Fruit fly (Drosophila melanogaster): ENCODE data around the gene Glut4EF.

The Glut4EF gene

dm6 chr3R:9888668-9889302, 14.3 kb downstream of the Glut4EF start (continued):
- TF ChIP-seq CG9139 (GFP tag; optimal IDR thresholded peaks at IDR 0.05) (no peak), Smox (GFP tag; optimal IDR thresholded peaks at IDR 0.05) (no peak), Lpt (GFP tag; optimal IDR thresholded peaks at IDR 0.05) (no peak), CG8632 (GFP tag; optimal IDR thresholded peaks at IDR 0.05) (no peak), fd85E (GFP tag; optimal IDR thresholded peaks at IDR 0.05) (no peak), ss (GFP tag; optimal IDR thresholded peaks at IDR 0.05) (no peak), Eip75B (GFP tag; optimal IDR thresholded peaks at IDR 0.05) (no peak), topi (GFP tag; optimal IDR thresholded peaks at IDR 0.05) (peak; percentile 19), Blimp-1 (GFP tag; optimal IDR thresholded peaks at IDR 0.05) (no peak), CG8119 (GFP tag; IDR thresholded peaks at IDR 0.05) (peak; percentile 51; the same call in 2 of the 3 replicates), spab (GFP tag; optimal IDR thresholded peaks at IDR 0.05) (no peak), CG32006 (GFP tag; optimal IDR thresholded peaks at IDR 0.05) (peak; percentile 76), Sox15 (GFP tag; optimal IDR thresholded peaks at IDR 0.05) (no peak), svp (GFP tag) (peak; percentile 72), CG6276 (GFP tag; optimal IDR thresholded peaks at IDR 0.05) (peak; percentile 58), CG31627 (GFP tag; optimal IDR thresholded peaks at IDR 0.05) (no peak), CG10669 (GFP tag; optimal IDR thresholded peaks at IDR 0.05) (no peak), CG6808 (GFP tag; optimal IDR thresholded peaks at IDR 0.05) (no peak), esn (GFP tag; optimal IDR thresholded peaks at IDR 0.05) (peak; percentile 10), CG34406 (GFP tag; optimal IDR thresholded peaks at IDR 0.05) (no peak), CG7368 (GFP tag; optimal IDR thresholded peaks at IDR 0.05) (no peak), achi (GFP tag; optimal IDR thresholded peaks at IDR 0.05) (peak; percentile 24), Eip93F (GFP tag; optimal IDR thresholded peaks at IDR 0.05) (no peak), Gug (GFP tag; IDR thresholded peaks at IDR 0.05) (0 out of 2 replicates have a peak, but pooled peaks have one; percentile 40), Eip78C (GFP tag) (peak; percentile 75), CG3032 (tag; optimal IDR thresholded peaks at IDR 0.05) (no peak), CG11902 (GFP tag; optimal IDR thresholded peaks at IDR 0.05) (no peak), Ets96B (tag; optimal IDR thresholded peaks at IDR 0.05) (peak; percentile 0), CG10631 (GFP tag; optimal IDR thresholded peaks at IDR 0.05) (no peak), fkh (GFP tag; optimal IDR thresholded peaks at IDR 0.05) (peak; percentile 66), Sox102F (GFP tag; optimal IDR thresholded peaks at IDR 0.05) (no peak), OdsH (GFP tag; optimal IDR thresholded peaks at IDR 0.05) (peak; percentile 66), CG6163 (GFP tag; IDR thresholded peaks at IDR 0.05) (0 out of 3 replicates have a peak, but pooled peaks have one; percentile 35), CG1621 (tag; optimal IDR thresholded peaks at IDR 0.05) (no peak), cyc (GFP tag; optimal IDR thresholded peaks at IDR 0.05) (no peak), acj6 (GFP tag; optimal IDR thresholded peaks at IDR 0.05) (peak; percentile 6), CG3919 (GFP tag; optimal IDR thresholded peaks at IDR 0.05) (no peak), pdm3 (GFP tag; optimal IDR thresholded peaks at IDR 0.05) (peak; percentile 53), Hr4 (GFP tag; optimal IDR thresholded peaks at IDR 0.05) (peak; percentile 73), dsx (GFP tag; optimal IDR thresholded peaks at IDR 0.05; ENCODE audit: poor library complexity, severe bottlenecking) (no peak)

DNA sequence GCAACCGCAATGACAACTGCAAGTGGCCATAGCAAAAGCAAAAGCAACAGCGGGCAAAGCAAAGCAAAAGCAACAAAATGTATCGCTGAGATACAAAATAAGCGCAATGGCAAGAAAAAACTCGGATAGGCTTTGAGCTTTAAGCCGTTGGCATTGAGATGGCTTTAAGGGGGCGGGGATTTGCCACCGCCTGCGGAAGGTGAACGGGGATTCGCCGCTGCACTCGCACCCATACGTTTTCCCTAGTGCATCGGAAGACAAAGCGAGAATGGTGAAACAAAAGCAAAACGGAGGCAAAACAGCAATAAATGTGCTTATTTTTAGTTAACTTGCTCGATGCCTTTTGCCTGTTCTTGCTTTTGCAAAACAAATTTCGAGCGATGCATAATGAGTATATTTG, 15.3 kb downstream of the Glut4EF start:
- TF ChIP-seq salr (GFP tag; optimal IDR thresholded peaks at IDR 0.05) (no peak), eg (GFP tag; IDR thresholded peaks at IDR 0.05) (0 out of 3 replicates have a peak, but pooled peaks have one; percentile 4), svp (GFP tag) (no peak), OdsH (GFP tag; optimal IDR thresholded peaks at IDR 0.05) (no peak), fkh (GFP tag; optimal IDR thresholded peaks at IDR 0.05) (no peak), CG3032 (tag; optimal IDR thresholded peaks at IDR 0.05) (no peak), CG6808 (GFP tag; optimal IDR thresholded peaks at IDR 0.05) (peak; percentile 14), CG8319 (GFP tag; optimal IDR thresholded peaks at IDR 0.05) (no peak), achi (GFP tag; optimal IDR thresholded peaks at IDR 0.05) (no peak), CG32006 (GFP tag; optimal IDR thresholded peaks at IDR 0.05) (no peak), topi (GFP tag; optimal IDR thresholded peaks at IDR 0.05) (no peak), CG3919 (GFP tag; optimal IDR thresholded peaks at IDR 0.05) (no peak), CG8119 (GFP tag; IDR thresholded peaks at IDR 0.05) (no peak), Sox14 (GFP tag; optimal IDR thresholded peaks at IDR 0.05) (peak; percentile 22), CG7368 (GFP tag; optimal IDR thresholded peaks at IDR 0.05) (no peak), Lpt (GFP tag; optimal IDR thresholded peaks at IDR 0.05) (no peak), spab (GFP tag; optimal IDR thresholded peaks at IDR 0.05) (no peak), Hr39 (GFP tag; optimal IDR thresholded peaks at IDR 0.05) (no peak), Smox (GFP tag; optimal IDR thresholded peaks at IDR 0.05) (no peak), CG16779 (tag; optimal IDR thresholded peaks at IDR 0.05) (no peak), CG10669 (GFP tag; optimal IDR thresholded peaks at IDR 0.05) (peak; percentile 27), Blimp-1 (GFP tag; optimal IDR thresholded peaks at IDR 0.05) (no peak), CG6276 (GFP tag; optimal IDR thresholded peaks at IDR 0.05) (peak; percentile 16), esn (GFP tag; optimal IDR thresholded peaks at IDR 0.05) (no peak), Hr38 (GFP tag; optimal IDR thresholded peaks at IDR 0.05) (no peak), CG34406 (GFP tag; optimal IDR thresholded peaks at IDR 0.05) (no peak), pdm3 (GFP tag; optimal IDR thresholded peaks at IDR 0.05) (no peak), CG6792 (GFP tag; optimal IDR thresholded peaks at IDR 0.05) (no peak), cyc (GFP tag; optimal IDR thresholded peaks at IDR 0.05) (no peak)

Measured in whole organism, prepupa.